Worm (Caenorhabditis elegans) whole organism, late embryonic: ENCODE measurements around the gene T25E12.6.

Experiments
- eyg-1 ChIP-seq: sonication (generic microtip); optimal IDR thresholded peaks from 2 replicates; lab custom pipeline; 2016; ENCODE audit warnings: missing genotype, missing genetic modification characterization, missing compliant biosample characterization
- hlh-8 ChIP-seq: sonication (generic microtip); optimal IDR thresholded peaks from 2 replicates; lab custom pipeline; 2016; ENCODE audit warnings: missing genotype, missing genetic modification characterization, missing compliant biosample characterization
- lin-11 ChIP-seq: fragments of 200-800 bp; sonication (Bioruptor generic); optimal IDR thresholded peaks from 2 replicates; lab custom pipeline; 2018; ENCODE audit warnings: mild to moderate bottlenecking, missing genetic modification characterization, missing compliant biosample characterization
- nhr-11 ChIP-seq: fragments of 150-350 bp; optimal IDR thresholded peaks from 2 replicates; lab custom pipeline; 2014; ENCODE audit warnings: missing biosample characterization, missing genetic modification characterization
- pha-2 ChIP-seq: sonication (generic microtip); optimal IDR thresholded peaks from 2 replicates; lab custom pipeline; 2017; ENCODE audit warnings: mild to moderate bottlenecking, missing genetic modification characterization, missing compliant biosample characterization

T25E12.6 gene

ce11 chrV:16794079-16794478, 51.9 kb downstream of the T25E12.6 start:
- TF ChIP-seq lin-11 (no peak), nhr-11 (tag; lab: Kevin White, UChicago) (no peak), eyg-1 (no peak), hlh-8 (no peak), pha-2 (tag; lab: Kevin White, UChicago) (no peak)
